Fruit fly (Drosophila melanogaster): ENCODE results near the gene CG3609.
A peak's percentile ranks its signal among the peaks of the same experiment; 100 is the strongest.

Gene CG3609

DNA sequence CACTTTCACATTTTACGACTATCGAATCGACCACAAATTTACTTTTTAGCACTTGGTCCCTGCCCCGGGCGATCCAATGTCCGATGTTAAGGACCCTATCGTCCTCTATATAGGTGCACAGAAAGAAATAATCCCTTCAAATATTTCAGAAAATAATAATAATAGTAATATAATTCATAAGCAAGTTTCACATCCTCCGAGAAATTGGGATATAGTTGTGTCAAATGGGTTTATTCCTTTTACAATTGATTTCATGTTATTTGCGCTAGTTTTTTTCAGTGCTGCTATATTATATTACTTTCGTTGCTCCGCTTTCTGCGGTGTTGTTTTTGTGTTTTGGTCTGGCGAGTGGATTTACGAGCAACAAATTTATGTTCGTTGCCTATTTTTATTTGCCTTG, 25.9 kb downstream of the CG3609 start (continued):
- no peak for TF ChIP-seq zf30C (GFP tag; optimal IDR thresholded peaks at IDR 0.05)
- TF ChIP-seq CG2120 (GFP tag; optimal IDR thresholded peaks at IDR 0.05), result peak; percentile 53
- TF ChIP-seq Lim3 (GFP tag; IDR thresholded peaks at IDR 0.05), result no peak
- no peak for TF ChIP-seq zfh2 (GFP tag; optimal IDR thresholded peaks at IDR 0.05)
- no peak for TF ChIP-seq HLH4C (GFP tag; IDR thresholded peaks at IDR 0.05; ENCODE audit: partially characterized antibody)
- peak; percentile 72 for TF ChIP-seq Hand (GFP tag; optimal IDR thresholded peaks at IDR 0.05)
- TF ChIP-seq phol (tag; optimal IDR thresholded peaks at IDR 0.05), result peak; percentile 41
- no peak for TF ChIP-seq CG11085 (GFP tag; IDR thresholded peaks at IDR 0.05)
- no peak for TF ChIP-seq cas (GFP tag; IDR thresholded peaks at IDR 0.05)
- peak; percentile 15 for TF ChIP-seq BtbVII (GFP tag; optimal IDR thresholded peaks at IDR 0.05)
- TF ChIP-seq jigr1 (GFP tag; IDR thresholded peaks at IDR 0.05), result no peak
- TF ChIP-seq pan (optimal IDR thresholded peaks at IDR 0.05), result no peak
- TF ChIP-seq pan (GFP tag; optimal IDR thresholded peaks at IDR 0.05 in 1 of 2, IDR thresholded peaks at IDR 0.05 in 1 of 2), result peak in 1 of 2 experiments; percentile 48
- peak; percentile 29; the same call in 1 of the 2 replicates for TF ChIP-seq E2f2 (GFP tag; IDR thresholded peaks at IDR 0.05)
- peak; percentile 62; the same call in 2 of the 3 replicates for TF ChIP-seq dysf (GFP tag; IDR thresholded peaks at IDR 0.05)
- no peak for TF ChIP-seq Pdp1 (GFP tag; optimal IDR thresholded peaks at IDR 0.05)
- no peak for TF ChIP-seq sisA (GFP tag; IDR thresholded peaks at IDR 0.05)
- TF ChIP-seq CG14050 (GFP tag; IDR thresholded peaks at IDR 0.05), result peak; percentile 22; the same call in 1 of the 3 replicates
- TF ChIP-seq Rfx (GFP tag; IDR thresholded peaks at IDR 0.05), result peak; percentile 68
- TF ChIP-seq caup (GFP tag; optimal IDR thresholded peaks at IDR 0.05; ENCODE audit: severe bottlenecking), result peak; percentile 46
- no peak for TF ChIP-seq ham (GFP tag; IDR thresholded peaks at IDR 0.05)
- no peak for TF ChIP-seq da (GFP tag; optimal IDR thresholded peaks at IDR 0.05)
- peak; percentile 20 for TF ChIP-seq CG18619 (GFP tag; optimal IDR thresholded peaks at IDR 0.05)
- peak; percentile 37 for TF ChIP-seq cwo (GFP tag; optimal IDR thresholded peaks at IDR 0.05)
- no peak for TF ChIP-seq schlank (tag; optimal IDR thresholded peaks at IDR 0.05)
- TF ChIP-seq CG12155 (GFP tag; optimal IDR thresholded peaks at IDR 0.05), result peak; percentile 16
- no peak for TF ChIP-seq tna (GFP tag; IDR thresholded peaks at IDR 0.05; ENCODE audit: partially characterized antibody)
- TF ChIP-seq CoRest (tag; optimal IDR thresholded peaks at IDR 0.05), result peak; percentile 52
- TF ChIP-seq so (GFP tag; IDR thresholded peaks at IDR 0.05), result 0 out of 3 replicates have a peak, but pooled peaks have one; percentile 24
- TF ChIP-seq Sox100B (GFP tag; optimal IDR thresholded peaks at IDR 0.05), result no peak
- TF ChIP-seq CG18011 (GFP tag; optimal IDR thresholded peaks at IDR 0.05), result no peak
- peak; percentile 53 for TF ChIP-seq dmrt99B (tag; optimal IDR thresholded peaks at IDR 0.05)
- TF ChIP-seq Ravus (GFP tag; IDR thresholded peaks at IDR 0.05), result no peak
- TF ChIP-seq CG9727 (GFP tag; optimal IDR thresholded peaks at IDR 0.05), result peak; percentile 53
- no peak for TF ChIP-seq Dp (GFP tag; optimal IDR thresholded peaks at IDR 0.05)
- no peak for TF ChIP-seq Drgx (GFP tag; IDR thresholded peaks at IDR 0.05)
- no peak for TF ChIP-seq croc (GFP tag; conservative IDR thresholded peaks at IDR 0.05)
- TF ChIP-seq CHES-1-like (GFP tag; optimal IDR thresholded peaks at IDR 0.05), result no peak
- no peak for TF ChIP-seq oc (tag; optimal IDR thresholded peaks at IDR 0.05)
- no peak for TF ChIP-seq Max (GFP tag; optimal IDR thresholded peaks at IDR 0.05)
- no peak for TF ChIP-seq Dip3 (GFP tag; optimal IDR thresholded peaks at IDR 0.05)
- no peak for TF ChIP-seq CG11398 (GFP tag; optimal IDR thresholded peaks at IDR 0.05)
- no peak for TF ChIP-seq jing (GFP tag; optimal IDR thresholded peaks at IDR 0.05)
- TF ChIP-seq lmd (GFP tag; IDR thresholded peaks at IDR 0.05), result peak; percentile 49; the same call in 1 of the 2 replicates
- TF ChIP-seq gt (GFP tag; IDR thresholded peaks at IDR 0.05), result no peak
- peak; percentile 19 for TF ChIP-seq CG30403 (GFP tag; optimal IDR thresholded peaks at IDR 0.05)
- no peak for TF ChIP-seq ttk (GFP tag; IDR thresholded peaks at IDR 0.05)
- TF ChIP-seq CG7839 (tag; optimal IDR thresholded peaks at IDR 0.05), result peak; percentile 60
- no peak for TF ChIP-seq CG7928 (GFP tag; optimal IDR thresholded peaks at IDR 0.05)
- no peak for TF ChIP-seq CG10959 (GFP tag; IDR thresholded peaks at IDR 0.05)
- TF ChIP-seq CG13775 (GFP tag; optimal IDR thresholded peaks at IDR 0.05), result peak; percentile 33
- no peak for TF ChIP-seq crol (GFP tag; IDR thresholded peaks at IDR 0.05)
